Worm (Caenorhabditis elegans): ENCODE results near the gene mfsd-6.

mfsd-6 gene

ce11 chrIII:7579324-7579723 is at the start of gene mfsd-6:
mfsd-6 (minus strand) TSS chrIII:7579411.
- TF ChIP-seq dmd-4 (tag; optimal IDR thresholded peaks at IDR 0.05; ENCODE audit: borderline replicate concordance) (no peak), sox-2 (GFP tag; IDR thresholded peaks at IDR 0.05) (no peak)

- TF ChIP-seq eyg-1 (tag; optimal IDR thresholded peaks at IDR 0.05) (no peak), hlh-13 (GFP tag; optimal IDR thresholded peaks at IDR 0.05) (no peak), dmd-4 (tag; optimal IDR thresholded peaks at IDR 0.05; ENCODE audit: borderline replicate concordance) (no peak), lim-6 (tag; optimal IDR thresholded peaks at IDR 0.05) (no peak), ztf-16 (tag; optimal IDR thresholded peaks at IDR 0.05) (no peak), rnt-1 (tag; optimal IDR thresholded peaks at IDR 0.05) (no peak), fax-1 (tag; optimal IDR thresholded peaks at IDR 0.05) (no peak), pha-4 (tag; optimal IDR thresholded peaks at IDR 0.05) (no peak)
These were observed 45.9 kb upstream of the mfsd-6 start, which contains the start of gene fbn-1 for ce11 chrIII:7625086-7625485. fbn-1 (plus strand) TSS chrIII:7625386.

ce11 chrIII:7622922-7623321 is 43.7 kb upstream of the mfsd-6 start:
- TF ChIP-seq C08G9.2 (tag; optimal IDR thresholded peaks at IDR 0.05): no peak
- TF ChIP-seq hlh-15 (tag; optimal IDR thresholded peaks at IDR 0.05): no peak
- no peak for TF ChIP-seq unc-3 (GFP tag; conservative IDR thresholded peaks at IDR 0.05)
- no peak for TF ChIP-seq unc-3 (tag; optimal IDR thresholded peaks at IDR 0.05)

ce11 chrIII:7621355-7621754 is 42.1 kb upstream of the mfsd-6 start:
- TF ChIP-seq Y22D7AL.16 (tag; optimal IDR thresholded peaks at IDR 0.05) (no peak), elt-4 (tag; optimal IDR thresholded peaks at IDR 0.05) (no peak), pax-1 (tag; optimal IDR thresholded peaks at IDR 0.05) (no peak), che-1 (tag; optimal IDR thresholded peaks at IDR 0.05) (no peak), npax-4 (tag; optimal IDR thresholded peaks at IDR 0.05) (no peak), sdc-2 (tag; optimal IDR thresholded peaks at IDR 0.05) (no peak), ttx-3 (tag; optimal IDR thresholded peaks at IDR 0.05) (no peak), ref-2 (tag; optimal IDR thresholded peaks at IDR 0.05) (no peak), pat-9 (tag; optimal IDR thresholded peaks at IDR 0.05) (no peak), ama-1 (optimal IDR thresholded peaks at IDR 0.05) (no peak), gmeb-2 (tag; optimal IDR thresholded peaks at IDR 0.05) (no peak), pha-2 (tag; optimal IDR thresholded peaks at IDR 0.05) (no peak), F13H6.1 (tag; optimal IDR thresholded peaks at IDR 0.05) (no peak), hlh-8 (tag; optimal IDR thresholded peaks at IDR 0.05) (no peak), ztf-16 (tag; optimal IDR thresholded peaks at IDR 0.05) (no peak)

- TF ChIP-seq pat-9 (tag; optimal IDR thresholded peaks at IDR 0.05) (no peak), pax-1 (tag; optimal IDR thresholded peaks at IDR 0.05) (no peak), ttx-3 (tag; optimal IDR thresholded peaks at IDR 0.05) (no peak), fkh-6 (tag; optimal IDR thresholded peaks at IDR 0.05) (no peak), ceh-18 (tag; optimal IDR thresholded peaks at IDR 0.05) (no peak), unc-42 (tag; optimal IDR thresholded peaks at IDR 0.05) (no peak), mec-3 (tag; optimal IDR thresholded peaks at IDR 0.05; ENCODE audit: borderline replicate concordance) (no peak), ama-1 (optimal IDR thresholded peaks at IDR 0.05) (no peak), unc-3 (GFP tag; conservative IDR thresholded peaks at IDR 0.05) (no peak), unc-3 (tag; optimal IDR thresholded peaks at IDR 0.05) (no peak), tbx-2 (tag; optimal IDR thresholded peaks at IDR 0.05) (no peak), sox-4 (tag; optimal IDR thresholded peaks at IDR 0.05) (no peak), elt-2 (tag; optimal IDR thresholded peaks at IDR 0.05) (no peak)
These were observed 40.6 kb upstream of the mfsd-6 start for ce11 chrIII:7619846-7620245.

ce11 chrIII:7618294-7618693 is 39.1 kb upstream of the mfsd-6 start:
- TF ChIP-seq dve-1 (tag; optimal IDR thresholded peaks at IDR 0.05): no peak

Data from whole organism, late embryonic.